Fruit fly (Drosophila melanogaster): ENCODE measurements around the gene CG10907.

- no peak for TF ChIP-seq pan (optimal IDR thresholded peaks at IDR 0.05)
- no peak for TF ChIP-seq CG8478 (optimal IDR thresholded peaks at IDR 0.05)
- TF ChIP-seq usp (GFP tag; optimal IDR thresholded peaks at IDR 0.05): no peak
- TF ChIP-seq psq (optimal IDR thresholded peaks at IDR 0.05): no peak
- no peak for TF ChIP-seq Dll (optimal IDR thresholded peaks at IDR 0.05)
- TF ChIP-seq EcR (GFP tag; optimal IDR thresholded peaks at IDR 0.05): no peak
These were observed 28.4 kb upstream of the CG10907 start for dm6 chr3L:11764930-11765329.
